Worm (Caenorhabditis elegans) whole organism, L1 larva: ENCODE data around the gene klf-1.

Source experiments
- C04F5.9 ChIP-seq: sonication (generic microtip); optimal IDR thresholded peaks from 2 replicates; lab custom pipeline; 2016; ENCODE audit warnings: missing genetic modification characterization, missing compliant biosample characterization
- C16A3.4 ChIP-seq: fragments of 150-350 bp; optimal IDR thresholded peaks from 2 replicates; lab custom pipeline; 2014; ENCODE audit warnings: missing biosample characterization, missing genetic modification characterization
- C34B4.2 ChIP-seq: sonication (generic microtip); optimal IDR thresholded peaks from 2 replicates; lab custom pipeline; 2017; ENCODE audit warnings: mild to moderate bottlenecking, missing genetic modification characterization, missing compliant biosample characterization
- F16B12.6 ChIP-seq: fragments of 150-350 bp; optimal IDR thresholded peaks from 2 replicates; lab custom pipeline; 2014; ENCODE audit warnings: missing biosample characterization, missing genetic modification characterization
- aha-1 ChIP-seq: fragments of 150-350 bp; optimal IDR thresholded peaks from 2 replicates; lab custom pipeline; 2014; ENCODE audit warnings: missing biosample characterization, missing genetic modification characterization
- aly-2 ChIP-seq: fragments of 150-350 bp; optimal IDR thresholded peaks from 2 replicates; lab custom pipeline; 2014; ENCODE audit warnings: missing biosample characterization, missing genetic modification characterization
- blmp-1 ChIP-seq: fragments of 150-350 bp; optimal IDR thresholded peaks from 2 replicates; lab custom pipeline; 2014; ENCODE audit warnings: missing biosample characterization, missing genetic modification characterization
- ceh-82 ChIP-seq, 3 experiments: fragments of 150-350 bp in 1 of 3; sonication (generic microtip) in 2 of 3; optimal IDR thresholded peaks; 2 replicates each; lab custom pipeline; 2014 to 2017; ENCODE audit warnings: missing biosample characterization in 3 of 3, missing genetic modification characterization in 3 of 3
- ceh-88 ChIP-seq: fragments of 200-800 bp; sonication (Bioruptor generic); IDR thresholded peaks from 2 replicates; pipeline ENCODE4 v1.3.6; 2022; ENCODE audit warnings: missing genetic modification characterization, missing compliant biosample characterization
- ces-1 ChIP-seq: fragments of 150-350 bp; optimal IDR thresholded peaks from 2 replicates; lab custom pipeline; 2014; ENCODE audit warnings: missing biosample characterization, missing genetic modification reagents, missing genetic modification characterization
- dpl-1 ChIP-seq, 3 experiments: fragments of 150-350 bp in 2 of 3; sonication (generic microtip) in 1 of 3; optimal IDR thresholded peaks; 2 replicates each; lab custom pipeline; 2014 to 2017; ENCODE audit warnings: missing biosample characterization in 3 of 3, missing genetic modification characterization in 3 of 3, missing genetic modification reagents in 3 of 3
- dsc-1 ChIP-seq: sonication (generic microtip); optimal IDR thresholded peaks from 2 replicates; lab custom pipeline; 2016; ENCODE audit warnings: mild to moderate bottlenecking, missing genetic modification characterization, missing compliant biosample characterization
- efl-1 ChIP-seq, 4 experiments: fragments of 150-350 bp; optimal IDR thresholded peaks in 3 of 4; peaks in 1 of 4; 1 replicate in 1 of 4; 2 replicates in 3 of 4; lab custom pipeline; 2014; ENCODE audit warnings: missing biosample characterization in 2 of 4, missing genetic modification characterization in 2 of 4, missing genetic modification reagents in 2 of 4
- efl-3 ChIP-seq: fragments of 200-800 bp; sonication (Bioruptor generic); optimal IDR thresholded peaks from 2 replicates; lab custom pipeline; 2018; ENCODE audit warnings: mild to moderate bottlenecking, missing genetic modification characterization, missing compliant biosample characterization
- egl-27 ChIP-seq, 2 experiments: fragments of 150-350 bp in 1 of 2; sonication (generic microtip); optimal IDR thresholded peaks; 3 replicates each; lab custom pipeline; 2017 to 2018; ENCODE audit warnings: missing biosample characterization in 2 of 2, missing genetic modification characterization in 2 of 2, missing genetic modification reagents in 2 of 2
- elt-2 ChIP-seq: sonication (generic microtip); optimal IDR thresholded peaks from 2 replicates; lab custom pipeline; 2016; ENCODE audit warnings: missing genetic modification characterization, mild to moderate bottlenecking, inconsistent platforms, missing compliant biosample characterization, missing genetic modification reagents
- ets-5 ChIP-seq: fragments of 200-800 bp; sonication (Bioruptor generic); IDR thresholded peaks from 2 replicates; pipeline ENCODE4 v1.3.6; 2022; ENCODE audit warnings: missing genetic modification characterization, missing compliant biosample characterization
- fkh-10 ChIP-seq: sonication (generic microtip); optimal IDR thresholded peaks from 2 replicates; lab custom pipeline; 2017; ENCODE audit warnings: missing biosample characterization, missing genetic modification reagents, missing genetic modification characterization
- fkh-4 ChIP-seq: sonication (generic microtip); optimal IDR thresholded peaks from 2 replicates; lab custom pipeline; 2016; ENCODE audit warnings: missing compliant biosample characterization, missing genetic modification characterization, borderline replicate concordance
- hlh-17 ChIP-seq: fragments of 200-800 bp; sonication (Bioruptor generic); optimal IDR thresholded peaks from 2 replicates; lab custom pipeline; 2018; ENCODE audit warnings: missing genetic modification characterization, mild to moderate bottlenecking, missing compliant biosample characterization, moderate library complexity, borderline replicate concordance
- isw-1 ChIP-seq: fragments of 200-800 bp; sonication (Bioruptor generic); IDR thresholded peaks from 2 replicates; pipeline ENCODE4 v1.3.6; 2022; ENCODE audit warnings: missing genetic modification characterization, missing compliant biosample characterization
- lin-13 ChIP-seq: fragments of 150-350 bp; optimal IDR thresholded peaks from 2 replicates; lab custom pipeline; 2014; ENCODE audit warnings: missing biosample characterization, missing genetic modification reagents, missing genetic modification characterization
- lin-14 ChIP-seq: fragments of 200-800 bp; sonication (Bioruptor generic); optimal IDR thresholded peaks from 2 replicates; lab custom pipeline; 2018; ENCODE audit warnings: mild to moderate bottlenecking, missing genetic modification characterization, moderate library complexity, missing compliant biosample characterization
- lin-35 ChIP-seq, 2 experiments: fragments of 150-350 bp; optimal IDR thresholded peaks; 2 replicates each; lab custom pipeline; 2014; ENCODE audit warnings: missing biosample characterization in 2 of 2, missing genetic modification characterization in 2 of 2, missing genetic modification reagents in 2 of 2
- lir-3 ChIP-seq: sonication (generic microtip); optimal IDR thresholded peaks from 2 replicates; lab custom pipeline; 2016; ENCODE audit warnings: mild to moderate bottlenecking, missing genetic modification characterization, moderate library complexity, missing compliant biosample characterization; ENCODE audit not compliant: poor library complexity
- lsy-2 ChIP-seq, 2 experiments: fragments of 150-350 bp; optimal IDR thresholded peaks; 2 replicates each; lab custom pipeline; 2014; ENCODE audit warnings: missing biosample characterization in 2 of 2, missing genetic modification characterization in 2 of 2
- mep-1 ChIP-seq: fragments of 150-350 bp; optimal IDR thresholded peaks from 2 replicates; lab custom pipeline; 2014; ENCODE audit warnings: missing biosample characterization, missing genetic modification characterization
- nhr-11 ChIP-seq: fragments of 150-350 bp; optimal IDR thresholded peaks from 2 replicates; lab custom pipeline; 2014; ENCODE audit warnings: missing biosample characterization, missing genetic modification characterization
- nhr-12 ChIP-seq: sonication (generic microtip); optimal IDR thresholded peaks from 2 replicates; lab custom pipeline; 2017; ENCODE audit warnings: missing biosample characterization, missing genetic modification characterization
- nhr-19 ChIP-seq: fragments of 200-800 bp; sonication (Bioruptor generic); conservative IDR thresholded peaks from 2 replicates; pipeline ENCODE4 v1.3.6; 2022; ENCODE audit warnings: missing genetic modification characterization, missing compliant biosample characterization
- nhr-20 ChIP-seq: sonication (generic microtip); optimal IDR thresholded peaks from 2 replicates; lab custom pipeline; 2016; ENCODE audit warnings: mild to moderate bottlenecking, missing genetic modification characterization, missing compliant biosample characterization
- nhr-77 ChIP-seq: fragments of 150-350 bp; optimal IDR thresholded peaks from 2 replicates; lab custom pipeline; 2014; ENCODE audit warnings: missing biosample characterization, missing genetic modification characterization
- nhr-85 ChIP-seq: sonication (generic microtip); peaks from one replicate; lab custom pipeline; 2016; ENCODE audit warnings: missing genetic modification characterization, inconsistent platforms, missing compliant biosample characterization
- pag-3 ChIP-seq: sonication (generic microtip); optimal IDR thresholded peaks from 2 replicates; lab custom pipeline; 2017; ENCODE audit warnings: missing genetic modification characterization, mild to moderate bottlenecking, missing compliant biosample characterization, antibody characterized with exemption, borderline replicate concordance; ENCODE audit not compliant: insufficient read depth
- pax-3 ChIP-seq: fragments of 200-800 bp; sonication (Bioruptor generic); optimal IDR thresholded peaks from 2 replicates; lab custom pipeline; 2018; ENCODE audit warnings: mild to moderate bottlenecking, missing genetic modification characterization, moderate library complexity, missing compliant biosample characterization
- snpc-4 ChIP-seq: fragments of 150-350 bp; optimal IDR thresholded peaks from 2 replicates; lab custom pipeline; 2014; ENCODE audit warnings: missing biosample characterization, missing genetic modification characterization
- snu-23 ChIP-seq: sonication (generic microtip); optimal IDR thresholded peaks from 2 replicates; lab custom pipeline; 2016; ENCODE audit warnings: missing genetic modification characterization, missing compliant biosample characterization
- sox-4 ChIP-seq: sonication (generic microtip); optimal IDR thresholded peaks from 2 replicates; lab custom pipeline; 2016; ENCODE audit warnings: missing genetic modification characterization, missing compliant biosample characterization
- swsn-7 ChIP-seq: sonication (generic microtip); optimal IDR thresholded peaks from 2 replicates; lab custom pipeline; 2016; ENCODE audit warnings: missing genetic modification characterization, missing compliant biosample characterization
- unc-30 ChIP-seq: sonication (generic microtip); optimal IDR thresholded peaks from 2 replicates; lab custom pipeline; 2017; ENCODE audit warnings: missing biosample characterization, missing genetic modification characterization
- unc-86 ChIP-seq: sonication (generic microtip); optimal IDR thresholded peaks from 2 replicates; lab custom pipeline; 2016; ENCODE audit warnings: missing genetic modification characterization, missing compliant biosample characterization
- vab-15 ChIP-seq: sonication (generic microtip); optimal IDR thresholded peaks from 2 replicates; lab custom pipeline; 2017; ENCODE audit warnings: missing genotype, mild to moderate bottlenecking, missing genetic modification characterization, missing compliant biosample characterization
- xbp-1 ChIP-seq: sonication (generic microtip); optimal IDR thresholded peaks from 2 replicates; lab custom pipeline; 2016; ENCODE audit warnings: missing genetic modification characterization, missing compliant biosample characterization
- ztf-4 ChIP-seq: fragments of 150-350 bp; optimal IDR thresholded peaks from 2 replicates; lab custom pipeline; 2014; ENCODE audit warnings: missing biosample characterization, missing genetic modification characterization

klf-1 gene

DNA sequence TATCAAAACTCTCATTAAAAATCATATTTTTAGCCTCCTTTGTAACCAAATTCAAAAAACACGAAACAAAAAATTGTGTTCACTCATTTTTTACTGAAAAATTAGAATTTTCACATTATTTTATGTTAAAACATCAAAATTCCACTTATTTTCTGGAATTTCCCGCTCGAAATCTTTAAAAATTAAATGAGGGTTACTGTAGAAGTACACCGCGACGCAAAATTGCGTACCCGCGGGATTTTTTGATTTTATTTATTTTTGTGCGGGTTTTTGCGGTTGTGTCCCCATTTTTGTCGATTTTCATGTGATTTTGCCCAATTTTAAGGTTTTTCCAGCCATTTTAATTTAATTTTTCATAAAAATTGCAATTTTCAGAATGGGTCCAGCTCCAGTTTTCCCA is 16.3 kb upstream of the klf-1 start:
- TF ChIP-seq snpc-4 (tag; lab: Kevin White, UChicago) (no peak), nhr-20 (tag; lab: Kevin White, UChicago) (no peak), ces-1 (no peak), aha-1 (no peak), hlh-17 (GFP tag; lab: Kevin White, UChicago) (no peak), nhr-77 (tag; lab: Kevin White, UChicago) (no peak), unc-30 (tag; lab: Kevin White, UChicago) (no peak), unc-86 (tag; lab: Kevin White, UChicago) (no peak), lsy-2 (tag; optimal IDR thresholded peaks at IDR 0.05; lab: Kevin White, UChicago) (no peak), ceh-82 (tag; optimal IDR thresholded peaks at IDR 0.05; lab: Kevin White, UChicago) (no peak), nhr-11 (tag; lab: Kevin White, UChicago) (no peak), dsc-1 (tag; lab: Kevin White, UChicago) (no peak), lin-13 (no peak)

DNA sequence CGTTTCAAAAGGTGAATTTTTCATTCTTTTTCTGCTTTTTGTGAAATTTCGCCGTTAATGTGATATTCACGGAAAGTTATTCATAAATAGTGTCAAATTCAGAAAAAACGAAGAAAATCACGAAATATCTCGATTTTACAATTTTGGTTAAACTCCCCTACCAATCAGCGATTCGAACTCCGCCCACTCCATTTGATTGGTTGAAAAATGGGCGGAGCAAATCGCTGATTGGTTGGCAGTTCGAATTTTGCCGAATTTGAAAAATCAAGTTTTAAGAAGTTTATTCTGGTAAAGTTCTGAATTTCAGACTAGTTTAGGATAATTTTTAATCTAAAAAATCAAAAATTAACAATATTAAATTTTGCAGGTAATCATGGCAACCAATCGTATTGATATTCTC is 9.9 kb upstream of the klf-1 start:
- TF ChIP-seq F16B12.6 (tag; lab: Kevin White, UChicago) (no peak), nhr-19 (GFP tag; lab: Robert Waterston, UW) (no peak), fkh-10 (GFP tag; lab: Kevin White, UChicago) (no peak), lin-35 (GFP tag; optimal IDR thresholded peaks at IDR 0.05; lab: Kevin White, UChicago) (no peak), lin-13 (no peak), aha-1 (no peak), elt-2 (no peak), pag-3 (no peak), ceh-88 (GFP tag; lab: Robert Waterston, UW) (no peak), efl-1 (optimal IDR thresholded peaks at IDR 0.05; lab: Kevin White, UChicago) (no peak), efl-1 (GFP tag; optimal IDR thresholded peaks at IDR 0.05 in 1 of 2; lab: Kevin White, UChicago) (no peak), pax-3 (no peak), lir-3 (no peak), fkh-4 (tag; lab: Kevin White, UChicago) (no peak), C34B4.2 (tag; lab: Kevin White, UChicago) (no peak), aly-2 (tag; lab: Kevin White, UChicago) (no peak)

DNA sequence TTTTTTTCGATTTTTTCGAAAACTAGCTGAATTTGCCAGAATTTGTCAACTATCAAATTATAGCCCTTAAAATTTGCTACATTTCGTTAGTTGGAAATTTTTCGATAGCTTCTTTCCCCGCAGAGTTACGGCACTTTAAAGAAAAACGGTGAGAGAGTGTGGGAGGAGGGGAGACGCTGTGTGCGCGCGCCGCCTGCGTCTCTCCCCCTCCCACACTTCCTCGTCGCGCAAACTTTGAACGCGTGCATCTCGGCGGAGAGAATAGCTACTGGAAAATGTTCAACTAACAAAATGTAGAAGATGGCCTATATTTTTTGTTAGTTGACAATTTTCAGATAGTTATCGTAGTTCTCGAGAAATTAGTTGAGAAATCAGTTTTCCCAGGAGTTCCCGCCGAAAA is 8.0 kb upstream of the klf-1 start:
- TF ChIP-seq efl-1 (optimal IDR thresholded peaks at IDR 0.05; lab: Kevin White, UChicago) (no peak), efl-1 (GFP tag; optimal IDR thresholded peaks at IDR 0.05 in 1 of 2; lab: Kevin White, UChicago) (peak in 1 of 2 experiments; percentile 11), egl-27 (tag; optimal IDR thresholded peaks at IDR 0.05; lab: Kevin White, UChicago) (no peak)
- TF ChIP-seq, all 84 proteins: peak for 1

DNA sequence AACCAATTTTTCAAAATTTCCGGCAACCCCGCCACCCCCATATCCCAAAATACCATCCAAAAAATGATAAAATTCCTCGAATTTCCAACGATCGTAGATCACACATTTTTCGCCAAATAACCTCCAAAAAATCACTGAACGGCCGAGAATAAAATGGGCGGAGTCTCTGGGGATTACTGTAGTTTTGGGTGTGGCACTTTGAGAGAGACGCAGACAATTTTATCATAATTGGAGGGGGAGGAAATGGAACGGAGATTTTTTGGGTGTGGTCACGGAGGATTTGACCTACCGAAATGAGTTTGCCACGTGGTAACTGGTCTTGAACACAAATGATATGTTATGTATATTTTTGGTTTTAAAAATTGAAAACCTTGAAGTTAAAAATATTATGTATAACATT is 6.2 kb upstream of the klf-1 start:
- TF ChIP-seq nhr-11 (tag; lab: Kevin White, UChicago) (no peak), snu-23 (GFP tag; lab: Kevin White, UChicago) (no peak), snpc-4 (tag; lab: Kevin White, UChicago) (no peak), isw-1 (no peak), dpl-1 (GFP tag; optimal IDR thresholded peaks at IDR 0.05; lab: Kevin White, UChicago) (no peak), fkh-4 (tag; lab: Kevin White, UChicago) (no peak), lin-14 (GFP tag; lab: Kevin White, UChicago) (peak; percentile 22), swsn-7 (tag; lab: Kevin White, UChicago) (no peak), C34B4.2 (tag; lab: Kevin White, UChicago) (no peak), nhr-12 (tag; lab: Kevin White, UChicago) (no peak), C04F5.9 (tag; lab: Kevin White, UChicago) (no peak), sox-4 (tag; lab: Kevin White, UChicago) (no peak), nhr-85 (tag; lab: Kevin White, UChicago) (peak; percentile 33), blmp-1 (tag; lab: Kevin White, UChicago) (no peak), ets-5 (GFP tag; lab: Robert Waterston, UW) (no peak), mep-1 (tag; lab: Kevin White, UChicago) (no peak), C16A3.4 (no peak), egl-27 (tag; optimal IDR thresholded peaks at IDR 0.05; lab: Kevin White, UChicago) (no peak), lsy-2 (tag; optimal IDR thresholded peaks at IDR 0.05; lab: Kevin White, UChicago) (peak in 1 of 2 experiments; percentile 38), nhr-19 (GFP tag; lab: Robert Waterston, UW) (no peak), ces-1 (no peak), xbp-1 (tag; lab: Kevin White, UChicago) (no peak), efl-3 (GFP tag; lab: Kevin White, UChicago) (no peak), efl-1 (optimal IDR thresholded peaks at IDR 0.05; lab: Kevin White, UChicago) (no peak), efl-1 (GFP tag; optimal IDR thresholded peaks at IDR 0.05 in 1 of 2; lab: Kevin White, UChicago) (no peak), ztf-4 (tag; lab: Kevin White, UChicago) (no peak), vab-15 (tag; lab: Kevin White, UChicago) (no peak)
- TF ChIP-seq, all 84 proteins: peak for 3
